Fruit fly (Drosophila melanogaster): Measurements from ENCODE around the gene Rac1.

Rac1 gene

DNA sequence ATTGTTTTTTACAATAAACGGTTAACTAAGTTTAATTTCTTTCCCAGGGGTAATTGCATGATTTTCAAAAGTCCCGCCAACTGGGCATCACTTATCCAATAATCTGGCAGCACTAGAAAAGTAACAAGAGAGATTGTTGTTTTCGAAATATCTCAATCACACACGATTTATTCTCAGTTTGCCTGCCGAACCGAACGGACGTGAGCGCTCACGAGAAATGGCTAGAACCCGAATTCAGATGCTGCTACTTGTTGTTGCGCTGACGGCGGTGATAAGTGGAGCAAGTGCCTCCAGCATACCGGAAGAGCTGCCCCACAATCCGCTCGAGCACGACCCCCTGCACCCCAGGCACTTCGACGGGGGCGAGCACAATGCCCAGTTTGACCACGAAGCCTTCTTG lies 4.0 kb downstream of the Rac1 start, which contains the start of gene scf (continued):
- TF ChIP-seq nerfin-1 (tag; optimal IDR thresholded peaks at IDR 0.05) (no peak), NC2α (GFP tag; optimal IDR thresholded peaks at IDR 0.05) (no peak), Atf3 (GFP tag; optimal IDR thresholded peaks at IDR 0.05) (no peak), CG13424 (tag; optimal IDR thresholded peaks at IDR 0.05) (no peak), fd102C (GFP tag; optimal IDR thresholded peaks at IDR 0.05) (no peak), tap (tag; optimal IDR thresholded peaks at IDR 0.05) (no peak), CG18764 (GFP tag; optimal IDR thresholded peaks at IDR 0.05) (no peak), pita (GFP tag; optimal IDR thresholded peaks at IDR 0.05) (no peak), CG17385 (GFP tag; optimal IDR thresholded peaks at IDR 0.05) (no peak), Sin3A (optimal IDR thresholded peaks at IDR 0.05) (no peak), CG14667 (GFP tag; IDR thresholded peaks at IDR 0.05) (no peak), CG7745 (tag; optimal IDR thresholded peaks at IDR 0.05) (no peak), dpn (GFP tag; optimal IDR thresholded peaks at IDR 0.05) (no peak), lmd (GFP tag; IDR thresholded peaks at IDR 0.05) (no peak), pzg (GFP tag; optimal IDR thresholded peaks at IDR 0.05) (peak; percentile 59), crol (GFP tag; IDR thresholded peaks at IDR 0.05) (0 out of 2 replicates have a peak, but pooled peaks have one; percentile 29), mld (GFP tag; IDR thresholded peaks at IDR 0.05; ENCODE audit: partially characterized antibody) (no peak), CG17802 (tag; optimal IDR thresholded peaks at IDR 0.05) (no peak), insv (GFP tag; optimal IDR thresholded peaks at IDR 0.05) (peak in 1 of 2 experiments; percentile 20), CG9876 (GFP tag; optimal IDR thresholded peaks at IDR 0.05) (no peak), org-1 (GFP tag; optimal IDR thresholded peaks at IDR 0.05) (no peak), pnt (GFP tag; optimal IDR thresholded peaks at IDR 0.05) (no peak), row (GFP tag; IDR thresholded peaks at IDR 0.05) (peak; percentile 60), ken (GFP tag; IDR thresholded peaks at IDR 0.05) (peak; percentile 41; the same call in 1 of the 3 replicates), shn (GFP tag; optimal IDR thresholded peaks at IDR 0.05) (no peak), Dip2 (GFP tag; IDR thresholded peaks at IDR 0.05) (no peak), CG16863 (GFP tag; optimal IDR thresholded peaks at IDR 0.05) (no peak), D (optimal IDR thresholded peaks at IDR 0.05) (no peak), D (GFP tag; optimal IDR thresholded peaks at IDR 0.05) (no peak), eyg (GFP tag; optimal IDR thresholded peaks at IDR 0.05) (no peak), CrebB (tag; optimal IDR thresholded peaks at IDR 0.05) (no peak), CG6175 (GFP tag; IDR thresholded peaks at IDR 0.05) (no peak), Doc3 (GFP tag; IDR thresholded peaks at IDR 0.05; ENCODE audit: partially characterized antibody) (peak; percentile 28; the same call in 1 of the 3 replicates), sr (GFP tag; IDR thresholded peaks at IDR 0.05) (no peak), CG12769 (tag; optimal IDR thresholded peaks at IDR 0.05) (no peak), vnd (GFP tag; IDR thresholded peaks at IDR 0.05; ENCODE audit: partially characterized antibody) (peak; percentile 44; the same call in 1 of the 3 replicates), CG4820 (GFP tag; optimal IDR thresholded peaks at IDR 0.05) (no peak), NfI (GFP tag; optimal IDR thresholded peaks at IDR 0.05) (no peak), onecut (GFP tag; IDR thresholded peaks at IDR 0.05) (no peak), CG17359 (tag; optimal IDR thresholded peaks at IDR 0.05) (no peak), CG34422 (GFP tag; IDR thresholded peaks at IDR 0.05) (peak; percentile 73; the same call in 2 of the 3 replicates), CG10267 (tag; optimal IDR thresholded peaks at IDR 0.05) (peak; percentile 17), sim (GFP tag; IDR thresholded peaks at IDR 0.05) (no peak), inv (GFP tag; IDR thresholded peaks at IDR 0.05; ENCODE audit: partially characterized antibody) (no peak; the same call in 1 of the 2 replicates), aop (GFP tag; IDR thresholded peaks at IDR 0.05) (no peak), CG8765 (GFP tag; IDR thresholded peaks at IDR 0.05) (no peak), tna (GFP tag; IDR thresholded peaks at IDR 0.05; ENCODE audit: partially characterized antibody) (no peak), CG6654 (GFP tag; optimal IDR thresholded peaks at IDR 0.05) (no peak), Dek (tag; optimal IDR thresholded peaks at IDR 0.05) (no peak), Xbp1 (GFP tag; optimal IDR thresholded peaks at IDR 0.05) (no peak), pan (optimal IDR thresholded peaks at IDR 0.05) (no peak), pan (GFP tag; optimal IDR thresholded peaks at IDR 0.05 in 1 of 2, IDR thresholded peaks at IDR 0.05 in 1 of 2) (peak in 1 of 2 experiments; percentile 37)

All from whole organism, embryonic.